Worm (Caenorhabditis elegans): Measurements from ENCODE around the gene T14B4.1.

DNA sequence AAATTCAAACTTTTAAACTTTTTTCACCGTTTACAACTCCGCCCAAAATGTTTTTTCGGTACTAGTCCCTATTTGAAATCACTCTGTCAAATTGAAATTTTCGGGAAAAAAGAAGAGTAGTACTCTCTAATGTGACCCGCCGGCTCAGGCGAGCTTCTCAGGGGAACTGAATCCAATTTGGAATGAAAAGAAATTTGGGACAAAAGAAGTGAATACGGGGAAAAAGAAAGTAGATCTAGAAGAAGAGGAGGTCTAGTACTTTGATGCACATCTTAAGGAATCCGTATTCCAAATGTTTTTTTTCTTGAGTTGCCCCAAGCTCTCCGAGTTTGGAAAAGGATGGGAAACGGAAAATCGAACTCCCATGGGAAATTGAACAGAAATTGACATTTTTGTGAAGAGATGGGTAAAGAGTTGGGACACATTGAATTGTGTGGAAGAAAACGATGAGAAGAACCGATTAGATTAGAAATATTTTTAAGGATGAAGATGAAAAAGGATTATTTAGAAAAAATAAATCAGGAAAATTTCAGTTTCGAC is 30.1 kb upstream of the T14B4.1 start:
- TF ChIP-seq ZK546.5 (tag; optimal IDR thresholded peaks at IDR 0.05) = no peak
- TF ChIP-seq dmd-4 (tag; optimal IDR thresholded peaks at IDR 0.05) = no peak
- TF ChIP-seq ama-1 (optimal IDR thresholded peaks at IDR 0.05) = no peak
- no peak for TF ChIP-seq lsy-2 (tag; optimal IDR thresholded peaks at IDR 0.05)
- no peak for TF ChIP-seq ztf-11 (tag; optimal IDR thresholded peaks at IDR 0.05)
- no peak for TF ChIP-seq nhr-11 (tag; optimal IDR thresholded peaks at IDR 0.05)
- TF ChIP-seq ztf-1 (GFP tag; conservative IDR thresholded peaks at IDR 0.05) = no peak
- no peak for TF ChIP-seq skn-1 (tag; optimal IDR thresholded peaks at IDR 0.05)
- TF ChIP-seq nhr-237 (tag; optimal IDR thresholded peaks at IDR 0.05) = no peak
- no peak for TF ChIP-seq lin-13 (GFP tag; optimal IDR thresholded peaks at IDR 0.05)
- no peak for TF ChIP-seq unc-55 (GFP tag; optimal IDR thresholded peaks at IDR 0.05)
- TF ChIP-seq unc-62 (GFP tag; optimal IDR thresholded peaks at IDR 0.05) = no peak
